Fruit fly (Drosophila melanogaster): ENCODE results near the gene CG1142.

- TF ChIP-seq CTCF (optimal IDR thresholded peaks at IDR 0.05), result no peak
- TF ChIP-seq CG8478 (optimal IDR thresholded peaks at IDR 0.05), result no peak
These were observed 32.9 kb upstream of the CG1142 start for dm6 chr3R:7506314-7506988.

All from S2 (cell line).